Worm (Caenorhabditis elegans): Measurements from ENCODE around the gene daf-3.

DNA sequence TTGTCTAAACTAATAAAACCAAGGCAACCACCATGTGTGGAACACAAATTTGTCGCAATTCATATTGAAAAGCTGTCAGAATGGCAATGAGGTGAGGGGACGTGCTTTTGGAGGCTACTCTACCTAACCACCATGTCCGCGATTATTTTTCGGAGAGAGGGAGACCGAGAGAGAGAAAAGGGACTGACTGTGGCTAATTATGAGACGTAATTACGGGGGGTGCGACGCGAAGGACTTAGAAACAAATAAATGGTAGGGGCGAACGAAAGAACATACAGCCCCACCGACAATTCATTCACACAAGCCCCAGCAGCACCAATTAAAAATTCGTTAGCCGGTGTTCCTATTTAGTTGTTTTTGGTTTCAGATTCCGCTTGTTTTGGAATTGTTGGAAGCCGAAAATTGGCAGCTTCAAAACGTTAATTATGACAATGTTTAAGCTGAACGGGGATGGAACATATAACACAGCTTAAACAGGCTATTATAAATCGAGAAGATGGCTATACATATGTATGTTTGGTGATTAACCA, 27.5 kb upstream of the daf-3 start:
- TF ChIP-seq ceh-58 (GFP tag; IDR thresholded peaks at IDR 0.05) (no peak), mxl-1 (tag; optimal IDR thresholded peaks at IDR 0.05) (no peak), snpc-4 (GFP tag; optimal IDR thresholded peaks at IDR 0.05) (no peak), snpc-4 (tag; optimal IDR thresholded peaks at IDR 0.05) (no peak), hmg-1.2 (GFP tag; IDR thresholded peaks at IDR 0.05) (no peak), Y79H2A.3 (GFP tag; conservative IDR thresholded peaks at IDR 0.05) (no peak), ztf-25 (GFP tag; IDR thresholded peaks at IDR 0.05) (no peak), efl-1 (GFP tag; optimal IDR thresholded peaks at IDR 0.05) (no peak), ztf-18 (tag; optimal IDR thresholded peaks at IDR 0.05) (no peak), B0019.2 (GFP tag; conservative IDR thresholded peaks at IDR 0.05) (no peak), F52B5.7 (tag; optimal IDR thresholded peaks at IDR 0.05) (no peak), cebp-2 (GFP tag; IDR thresholded peaks at IDR 0.05) (no peak), sptf-2 (GFP tag; optimal IDR thresholded peaks at IDR 0.05) (no peak), sdz-38 (tag; optimal IDR thresholded peaks at IDR 0.05) (no peak)
